Fruit fly (Drosophila melanogaster): ENCODE data around the gene CG5989.

Gene CG5989

DNA sequence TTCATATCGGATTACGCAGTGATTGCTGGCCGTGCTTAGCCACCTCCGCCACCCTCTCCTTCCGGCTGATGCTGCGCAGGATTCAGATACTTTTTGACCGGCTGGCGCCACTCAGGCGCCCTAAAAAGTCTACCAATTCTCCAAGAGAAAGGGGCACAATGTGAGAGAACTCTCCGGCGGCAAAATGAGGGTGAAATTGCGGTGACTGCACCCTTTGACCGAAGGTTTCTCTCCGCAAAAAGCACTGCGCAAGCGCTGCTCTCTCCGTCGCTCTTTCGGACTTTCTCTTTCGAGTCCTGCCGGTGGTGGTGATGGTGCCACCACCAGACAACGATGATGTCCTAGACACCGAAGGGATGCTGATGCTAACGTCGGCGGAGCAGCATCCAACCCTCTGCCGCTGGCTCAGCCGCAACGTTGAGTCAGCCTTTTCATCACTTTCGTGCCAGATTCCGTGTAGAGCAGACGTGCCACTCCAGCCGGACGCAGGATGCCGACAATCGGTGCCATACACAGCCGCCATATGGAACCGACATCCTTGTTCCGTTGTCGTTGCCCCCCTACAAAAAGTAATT is 44.1 kb downstream of the CG5989 start (continued):
- no peak for TF ChIP-seq CG4617 (GFP tag; optimal IDR thresholded peaks at IDR 0.05; ENCODE audit: borderline replicate concordance)
- no peak for TF ChIP-seq bcd (GFP tag; optimal IDR thresholded peaks at IDR 0.05)
- TF ChIP-seq CG12659 (GFP tag; optimal IDR thresholded peaks at IDR 0.05) = no peak
- no peak for TF ChIP-seq Aef1 (GFP tag; IDR thresholded peaks at IDR 0.05)
- no peak for TF ChIP-seq gcm2 (GFP tag; optimal IDR thresholded peaks at IDR 0.05)
- no peak for TF ChIP-seq pum (GFP tag; optimal IDR thresholded peaks at IDR 0.05)
- no peak for TF ChIP-seq CG6654 (GFP tag; optimal IDR thresholded peaks at IDR 0.05)
- TF ChIP-seq nerfin-1 (tag; optimal IDR thresholded peaks at IDR 0.05) = peak; percentile 18
- TF ChIP-seq zfh2 (GFP tag; optimal IDR thresholded peaks at IDR 0.05) = no peak
- peak; percentile 38; the same call in 1 of the 2 replicates for TF ChIP-seq chm (GFP tag; IDR thresholded peaks at IDR 0.05)
- TF ChIP-seq nerfin-2 (GFP tag; IDR thresholded peaks at IDR 0.05; ENCODE audit: partially characterized antibody) = no peak
- TF ChIP-seq NC2β (GFP tag; optimal IDR thresholded peaks at IDR 0.05) = no peak
- TF ChIP-seq Scr (GFP tag; IDR thresholded peaks at IDR 0.05; ENCODE audit: partially characterized antibody) = no peak
- TF ChIP-seq gro (GFP tag; optimal IDR thresholded peaks at IDR 0.05) = no peak

DNA sequence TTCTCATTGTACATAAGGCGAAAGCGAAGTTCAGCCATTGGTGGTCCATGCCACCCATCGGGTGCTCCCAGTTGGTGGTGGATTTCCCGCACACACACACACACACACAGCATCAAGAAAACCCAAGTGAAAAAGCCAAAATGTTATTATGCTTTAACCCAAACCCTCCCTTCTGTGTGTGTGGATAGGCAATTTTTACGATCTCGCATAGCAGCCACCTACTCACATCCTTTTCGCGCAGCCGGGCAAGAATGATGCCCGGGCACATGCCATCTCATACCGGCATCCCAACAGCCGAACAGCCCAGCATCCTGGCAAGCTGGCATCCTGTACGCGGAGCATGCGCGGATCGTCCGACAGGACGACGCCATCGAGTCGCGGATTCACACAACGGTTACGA is 46.9 kb downstream of the CG5989 start:
- TF ChIP-seq br (optimal IDR thresholded peaks at IDR 0.05) = no peak
- TF ChIP-seq esg (GFP tag; conservative IDR thresholded peaks at IDR 0.05) = no peak
- peak; percentile 87 for TF ChIP-seq Nf-YB (GFP tag; optimal IDR thresholded peaks at IDR 0.05)
- TF ChIP-seq H2.0 (GFP tag; IDR thresholded peaks at IDR 0.05) = no peak
- TF ChIP-seq bab2 (GFP tag; optimal IDR thresholded peaks at IDR 0.05) = no peak
- no peak for TF ChIP-seq Opbp (GFP tag; IDR thresholded peaks at IDR 0.05; ENCODE audit: partially characterized antibody)
- peak; percentile 24 for TF ChIP-seq Deaf1 (tag; optimal IDR thresholded peaks at IDR 0.05)
- TF ChIP-seq CG18476 (GFP tag; optimal IDR thresholded peaks at IDR 0.05) = no peak
- TF ChIP-seq pfk (GFP tag; optimal IDR thresholded peaks at IDR 0.05) = no peak
- TF ChIP-seq hkb (optimal IDR thresholded peaks at IDR 0.05) = no peak
- TF ChIP-seq hkb (GFP tag; IDR thresholded peaks at IDR 0.05) = no peak
- TF ChIP-seq Dp (GFP tag; optimal IDR thresholded peaks at IDR 0.05) = no peak
- no peak for TF ChIP-seq CG9609 (GFP tag; optimal IDR thresholded peaks at IDR 0.05)
- TF ChIP-seq mirr (GFP tag; optimal IDR thresholded peaks at IDR 0.05) = no peak
- TF ChIP-seq slp2 (GFP tag; optimal IDR thresholded peaks at IDR 0.05) = no peak
- no peak for TF ChIP-seq hbn (GFP tag; IDR thresholded peaks at IDR 0.05; ENCODE audit: partially characterized antibody)
- TF ChIP-seq seq (GFP tag; IDR thresholded peaks at IDR 0.05) = peak; percentile 44; the same call in 1 of the 2 replicates
- TF ChIP-seq CG3407 (GFP tag; optimal IDR thresholded peaks at IDR 0.05) = no peak
- TF ChIP-seq nerfin-1 (tag; optimal IDR thresholded peaks at IDR 0.05) = peak; percentile 78
- TF ChIP-seq Scr (GFP tag; IDR thresholded peaks at IDR 0.05; ENCODE audit: partially characterized antibody) = no peak
- TF ChIP-seq CG2129 (GFP tag; IDR thresholded peaks at IDR 0.05; ENCODE audit: partially characterized antibody) = no peak
- TF ChIP-seq sens (GFP tag) = peak; percentile 28
- peak; percentile 74 for TF ChIP-seq ewg (GFP tag; optimal IDR thresholded peaks at IDR 0.05)
- no peak for TF ChIP-seq CG7786 (GFP tag; optimal IDR thresholded peaks at IDR 0.05)
- no peak for TF ChIP-seq eyg (GFP tag; optimal IDR thresholded peaks at IDR 0.05)
- peak; percentile 89 for TF ChIP-seq Nf-YC (tag; optimal IDR thresholded peaks at IDR 0.05)
- no peak for TF ChIP-seq ato (GFP tag; IDR thresholded peaks at IDR 0.05; ENCODE audit: partially characterized antibody)
- no peak for TF ChIP-seq CG13123 (GFP tag; optimal IDR thresholded peaks at IDR 0.05)
- no peak for TF ChIP-seq wdn (GFP tag; IDR thresholded peaks at IDR 0.05)
- TF ChIP-seq CG2875 (GFP tag; optimal IDR thresholded peaks at IDR 0.05) = no peak
- no peak for TF ChIP-seq CG18262 (tag; optimal IDR thresholded peaks at IDR 0.05)
- TF ChIP-seq gfzf (GFP tag; optimal IDR thresholded peaks at IDR 0.05) = no peak
- peak; percentile 36 for TF ChIP-seq cg (GFP tag; optimal IDR thresholded peaks at IDR 0.05)
- TF ChIP-seq jing (GFP tag; optimal IDR thresholded peaks at IDR 0.05) = no peak
- no peak for TF ChIP-seq danr (GFP tag; IDR thresholded peaks at IDR 0.05)
- no peak for TF ChIP-seq Poxn (GFP tag; IDR thresholded peaks at IDR 0.05)
- TF ChIP-seq CG14860 (GFP tag; IDR thresholded peaks at IDR 0.05; ENCODE audit: partially characterized antibody) = no peak
- no peak for TF ChIP-seq CG2678 (tag; optimal IDR thresholded peaks at IDR 0.05)
